Fruit fly (Drosophila melanogaster): ENCODE data around the gene CG17190.
A peak's percentile ranks its signal among the peaks of the same experiment; 100 is the strongest.

Gene CG17190

dm6 chr3R:20035887-20036286, 22.6 kb upstream of the CG17190 start, which contains the start of gene Regnase-1:
Regnase-1 (minus strand) TSS chr3R:20036056.
- TF ChIP-seq CG7045 (GFP tag; optimal IDR thresholded peaks at IDR 0.05) (peak; percentile 91), CG5204 (GFP tag; optimal IDR thresholded peaks at IDR 0.05) (peak; percentile 63), Crg-1 (GFP tag; optimal IDR thresholded peaks at IDR 0.05) (peak; percentile 85), bab1 (GFP tag; optimal IDR thresholded peaks at IDR 0.05) (peak; percentile 96), CG12768 (GFP tag; optimal IDR thresholded peaks at IDR 0.05) (peak; percentile 81), cnc (optimal IDR thresholded peaks at IDR 0.05) (no peak), CG33017 (tag; optimal IDR thresholded peaks at IDR 0.05) (peak; percentile 83), kay (GFP tag; ENCODE audit: borderline replicate concordance) (no peak), CG1620 (GFP tag; optimal IDR thresholded peaks at IDR 0.05) (peak; percentile 89), CG14711 (tag; optimal IDR thresholded peaks at IDR 0.05) (peak; percentile 83), pad (GFP tag; optimal IDR thresholded peaks at IDR 0.05) (peak; percentile 78), Hr96 (GFP tag; optimal IDR thresholded peaks at IDR 0.05) (peak; percentile 87), toe (GFP tag; optimal IDR thresholded peaks at IDR 0.05) (peak; percentile 72), CG11617 (GFP tag; optimal IDR thresholded peaks at IDR 0.05) (peak; percentile 90), ovo (GFP tag; optimal IDR thresholded peaks at IDR 0.05) (peak; percentile 81), CG7101 (tag; optimal IDR thresholded peaks at IDR 0.05) (peak; percentile 92), Clk (GFP tag; optimal IDR thresholded peaks at IDR 0.05) (peak; percentile 22), cic (GFP tag; optimal IDR thresholded peaks at IDR 0.05) (peak; percentile 62), Mnt (GFP tag; optimal IDR thresholded peaks at IDR 0.05) (peak; percentile 78), tj (GFP tag; optimal IDR thresholded peaks at IDR 0.05) (peak; percentile 63)

dm6 chr3R:20031764-20032079, 18.4 kb upstream of the CG17190 start, which contains the start of gene idc:
idc (plus strand) TSS chr3R:20031823.
- TF ChIP-seq cic (GFP tag; optimal IDR thresholded peaks at IDR 0.05) (no peak), CG11617 (GFP tag; optimal IDR thresholded peaks at IDR 0.05) (peak; percentile 59)

dm6 chr3R:20031043-20031763, 17.9 kb upstream of the CG17190 start, which contains the start of gene trem:
trem (minus strand) TSS chr3R:20031309.
- TF ChIP-seq bab1 (GFP tag; optimal IDR thresholded peaks at IDR 0.05) (no peak), Hr96 (GFP tag; optimal IDR thresholded peaks at IDR 0.05) (peak; percentile 42), Clk (GFP tag; optimal IDR thresholded peaks at IDR 0.05) (peak; percentile 67), Mnt (GFP tag; optimal IDR thresholded peaks at IDR 0.05) (peak; percentile 49), CG11617 (GFP tag; optimal IDR thresholded peaks at IDR 0.05) (peak; percentile 85), tj (GFP tag; optimal IDR thresholded peaks at IDR 0.05) (peak; percentile 54), CG1620 (GFP tag; optimal IDR thresholded peaks at IDR 0.05) (peak; percentile 59), CG33017 (tag; optimal IDR thresholded peaks at IDR 0.05) (peak; percentile 54), ovo (GFP tag; optimal IDR thresholded peaks at IDR 0.05) (peak; percentile 33), CG12768 (GFP tag; optimal IDR thresholded peaks at IDR 0.05) (peak; percentile 77), CG7045 (GFP tag; optimal IDR thresholded peaks at IDR 0.05) (peak; percentile 79), pad (GFP tag; optimal IDR thresholded peaks at IDR 0.05) (peak; percentile 65), toe (GFP tag; optimal IDR thresholded peaks at IDR 0.05) (peak; percentile 86), CG14711 (tag; optimal IDR thresholded peaks at IDR 0.05) (peak; percentile 58), kay (GFP tag; ENCODE audit: borderline replicate concordance) (no peak), CG5204 (GFP tag; optimal IDR thresholded peaks at IDR 0.05) (peak; percentile 72), Crg-1 (GFP tag; optimal IDR thresholded peaks at IDR 0.05) (peak; percentile 55), cnc (optimal IDR thresholded peaks at IDR 0.05) (no peak), cic (GFP tag; optimal IDR thresholded peaks at IDR 0.05) (peak; percentile 1), CG7101 (tag; optimal IDR thresholded peaks at IDR 0.05) (peak; percentile 76)

dm6 chr3R:20027841-20028240, 14.5 kb upstream of the CG17190 start, which contains the start of the genes CG4424 and CG4854:
CG4424 (minus strand) TSS chr3R:20028040.
CG4854 (plus strand) TSS chr3R:20028058.
- TF ChIP-seq bab1 (GFP tag; optimal IDR thresholded peaks at IDR 0.05) (no peak), CG5204 (GFP tag; optimal IDR thresholded peaks at IDR 0.05) (no peak), Hr96 (GFP tag; optimal IDR thresholded peaks at IDR 0.05) (no peak), CG7045 (GFP tag; optimal IDR thresholded peaks at IDR 0.05) (no peak), CG1620 (GFP tag; optimal IDR thresholded peaks at IDR 0.05) (no peak), Mnt (GFP tag; optimal IDR thresholded peaks at IDR 0.05) (no peak), CG7101 (tag; optimal IDR thresholded peaks at IDR 0.05) (no peak), cic (GFP tag; optimal IDR thresholded peaks at IDR 0.05) (no peak), Clk (GFP tag; optimal IDR thresholded peaks at IDR 0.05) (no peak), CG14711 (tag; optimal IDR thresholded peaks at IDR 0.05) (no peak), kay (GFP tag; ENCODE audit: borderline replicate concordance) (no peak), CG11617 (GFP tag; optimal IDR thresholded peaks at IDR 0.05) (no peak), ovo (GFP tag; optimal IDR thresholded peaks at IDR 0.05) (no peak)

dm6 chr3R:20021152-20021769, 8.0 kb upstream of the CG17190 start, which contains the start of the genes PIG-L and psidin:
PIG-L (minus strand) TSS chr3R:20021338.
psidin (plus strand) TSS chr3R:20021704.
- TF ChIP-seq toe (GFP tag; optimal IDR thresholded peaks at IDR 0.05): peak; percentile 84
- peak; percentile 85 for TF ChIP-seq CG7045 (GFP tag; optimal IDR thresholded peaks at IDR 0.05)
- TF ChIP-seq Crg-1 (GFP tag; optimal IDR thresholded peaks at IDR 0.05): peak; percentile 64
- TF ChIP-seq cnc (optimal IDR thresholded peaks at IDR 0.05): no peak
- TF ChIP-seq Clk (GFP tag; optimal IDR thresholded peaks at IDR 0.05): peak; percentile 10
- no peak for TF ChIP-seq kay (GFP tag; ENCODE audit: borderline replicate concordance)
- TF ChIP-seq CG33017 (tag; optimal IDR thresholded peaks at IDR 0.05): peak; percentile 80
- TF ChIP-seq CG11617 (GFP tag; optimal IDR thresholded peaks at IDR 0.05): peak; percentile 92
- peak; percentile 58 for TF ChIP-seq CG12768 (GFP tag; optimal IDR thresholded peaks at IDR 0.05)
- peak; percentile 26 for TF ChIP-seq Mnt (GFP tag; optimal IDR thresholded peaks at IDR 0.05)
- TF ChIP-seq cic (GFP tag; optimal IDR thresholded peaks at IDR 0.05): peak; percentile 14
- peak; percentile 61 for TF ChIP-seq pad (GFP tag; optimal IDR thresholded peaks at IDR 0.05)
- TF ChIP-seq tj (GFP tag; optimal IDR thresholded peaks at IDR 0.05): peak; percentile 69
- peak; percentile 62 for TF ChIP-seq ovo (GFP tag; optimal IDR thresholded peaks at IDR 0.05)
- TF ChIP-seq bab1 (GFP tag; optimal IDR thresholded peaks at IDR 0.05): peak; percentile 25
- peak; percentile 59 for TF ChIP-seq CG14711 (tag; optimal IDR thresholded peaks at IDR 0.05)
- peak; percentile 86 for TF ChIP-seq Hr96 (GFP tag; optimal IDR thresholded peaks at IDR 0.05)
- TF ChIP-seq CG1620 (GFP tag; optimal IDR thresholded peaks at IDR 0.05): peak; percentile 87
- peak; percentile 80 for TF ChIP-seq CG7101 (tag; optimal IDR thresholded peaks at IDR 0.05)
- peak; percentile 94 for TF ChIP-seq CG5204 (GFP tag; optimal IDR thresholded peaks at IDR 0.05)
